Worm (Caenorhabditis elegans) whole organism, L1 larva: ENCODE measurements around the gene C47A4.1.
A peak's percentile ranks its signal among the peaks of the same experiment; 100 is the strongest.

Experiments used
- C04F5.9 ChIP-seq: sonication (generic microtip); optimal IDR thresholded peaks from 2 replicates; lab custom pipeline; 2016; ENCODE audit warnings: missing genetic modification characterization, missing compliant biosample characterization
- F16B12.6 ChIP-seq: fragments of 150-350 bp; optimal IDR thresholded peaks from 2 replicates; lab custom pipeline; 2014; ENCODE audit warnings: missing biosample characterization, missing genetic modification characterization
- Y116A8C.19 ChIP-seq: sonication (generic microtip); optimal IDR thresholded peaks from 2 replicates; lab custom pipeline; 2016; ENCODE audit warnings: missing compliant biosample characterization, missing genetic modification characterization, borderline replicate concordance
- blmp-1 ChIP-seq: fragments of 150-350 bp; optimal IDR thresholded peaks from 2 replicates; lab custom pipeline; 2014; ENCODE audit warnings: missing biosample characterization, missing genetic modification characterization
- ceh-82 ChIP-seq, 3 experiments: fragments of 150-350 bp in 1 of 3; sonication (generic microtip) in 2 of 3; optimal IDR thresholded peaks; 2 replicates each; lab custom pipeline; 2014 to 2017; ENCODE audit warnings: missing biosample characterization in 3 of 3, missing genetic modification characterization in 3 of 3
- dpl-1 ChIP-seq, 3 experiments: fragments of 150-350 bp in 2 of 3; sonication (generic microtip) in 1 of 3; optimal IDR thresholded peaks; 2 replicates each; lab custom pipeline; 2014 to 2017; ENCODE audit warnings: missing biosample characterization in 3 of 3, missing genetic modification characterization in 3 of 3, missing genetic modification reagents in 3 of 3
- efl-1 ChIP-seq, 4 experiments: fragments of 150-350 bp; optimal IDR thresholded peaks in 3 of 4; peaks in 1 of 4; 1 replicate in 1 of 4; 2 replicates in 3 of 4; lab custom pipeline; 2014; ENCODE audit warnings: missing biosample characterization in 2 of 4, missing genetic modification characterization in 2 of 4, missing genetic modification reagents in 2 of 4
- efl-3 ChIP-seq: fragments of 200-800 bp; sonication (Bioruptor generic); optimal IDR thresholded peaks from 2 replicates; lab custom pipeline; 2018; ENCODE audit warnings: mild to moderate bottlenecking, missing genetic modification characterization, missing compliant biosample characterization
- egl-13 ChIP-seq: sonication (generic microtip); optimal IDR thresholded peaks from 2 replicates; lab custom pipeline; 2016; ENCODE audit warnings: missing genotype, missing genetic modification reagents, missing genetic modification characterization, missing compliant biosample characterization
- egl-27 ChIP-seq, 2 experiments: fragments of 150-350 bp in 1 of 2; sonication (generic microtip); optimal IDR thresholded peaks; 3 replicates each; lab custom pipeline; 2017 to 2018; ENCODE audit warnings: missing biosample characterization in 2 of 2, missing genetic modification characterization in 2 of 2, missing genetic modification reagents in 2 of 2
- elt-2 ChIP-seq: sonication (generic microtip); optimal IDR thresholded peaks from 2 replicates; lab custom pipeline; 2016; ENCODE audit warnings: missing genetic modification characterization, mild to moderate bottlenecking, inconsistent platforms, missing compliant biosample characterization, missing genetic modification reagents
- elt-3 ChIP-seq, 6 experiments: fragments of 150-350 bp in 1 of 6; sonication (generic microtip); optimal IDR thresholded peaks; 2 replicates each; lab custom pipeline; 2017 to 2018; ENCODE audit warnings: missing biosample characterization in 6 of 6, missing genetic modification characterization in 6 of 6, inconsistent platforms in 1 of 6
- fkh-4 ChIP-seq: sonication (generic microtip); optimal IDR thresholded peaks from 2 replicates; lab custom pipeline; 2016; ENCODE audit warnings: missing compliant biosample characterization, missing genetic modification characterization, borderline replicate concordance
- grh-1 ChIP-seq: fragments of 200-800 bp; sonication (Bioruptor generic); IDR thresholded peaks from 2 replicates; pipeline ENCODE4 v1.3.6; 2022; ENCODE audit warnings: missing genetic modification reagents, missing genetic modification characterization, missing compliant biosample characterization
- hlh-17 ChIP-seq: fragments of 200-800 bp; sonication (Bioruptor generic); optimal IDR thresholded peaks from 2 replicates; lab custom pipeline; 2018; ENCODE audit warnings: missing genetic modification characterization, mild to moderate bottlenecking, missing compliant biosample characterization, moderate library complexity, borderline replicate concordance
- hlh-4 ChIP-seq: sonication (generic microtip); optimal IDR thresholded peaks from 2 replicates; lab custom pipeline; 2016; ENCODE audit warnings: mild to moderate bottlenecking, missing genetic modification characterization, missing compliant biosample characterization
- irx-1 ChIP-seq: sonication (generic microtip); optimal IDR thresholded peaks from 2 replicates; lab custom pipeline; 2016; ENCODE audit warnings: missing genetic modification characterization, missing compliant biosample characterization
- lin-13 ChIP-seq: fragments of 150-350 bp; optimal IDR thresholded peaks from 2 replicates; lab custom pipeline; 2014; ENCODE audit warnings: missing biosample characterization, missing genetic modification reagents, missing genetic modification characterization
- lin-14 ChIP-seq: fragments of 200-800 bp; sonication (Bioruptor generic); optimal IDR thresholded peaks from 2 replicates; lab custom pipeline; 2018; ENCODE audit warnings: mild to moderate bottlenecking, missing genetic modification characterization, moderate library complexity, missing compliant biosample characterization
- lin-35 ChIP-seq, 2 experiments: fragments of 150-350 bp; optimal IDR thresholded peaks; 2 replicates each; lab custom pipeline; 2014; ENCODE audit warnings: missing biosample characterization in 2 of 2, missing genetic modification characterization in 2 of 2, missing genetic modification reagents in 2 of 2
- lin-39 ChIP-seq: fragments of 150-350 bp; optimal IDR thresholded peaks from 2 replicates; lab custom pipeline; 2014; ENCODE audit warnings: missing biosample characterization, missing genetic modification reagents, missing genetic modification characterization
- lir-3 ChIP-seq: sonication (generic microtip); optimal IDR thresholded peaks from 2 replicates; lab custom pipeline; 2016; ENCODE audit warnings: mild to moderate bottlenecking, missing genetic modification characterization, moderate library complexity, missing compliant biosample characterization; ENCODE audit not compliant: poor library complexity
- lsy-2 ChIP-seq, 2 experiments: fragments of 150-350 bp; optimal IDR thresholded peaks; 2 replicates each; lab custom pipeline; 2014; ENCODE audit warnings: missing biosample characterization in 2 of 2, missing genetic modification characterization in 2 of 2
- mab-9 ChIP-seq: fragments of 200-800 bp; sonication (Bioruptor generic); IDR thresholded peaks from 2 replicates; pipeline ENCODE4 v1.3.6; 2022; ENCODE audit warnings: missing genetic modification reagents, missing genetic modification characterization, missing compliant biosample characterization
- mdl-1 ChIP-seq, 2 experiments: fragments of 150-350 bp; optimal IDR thresholded peaks; 2 replicates each; lab custom pipeline; 2014 to 2017; ENCODE audit warnings: missing biosample characterization in 2 of 2, missing genetic modification characterization in 2 of 2, inconsistent platforms in 1 of 2
- mep-1 ChIP-seq: fragments of 150-350 bp; optimal IDR thresholded peaks from 2 replicates; lab custom pipeline; 2014; ENCODE audit warnings: missing biosample characterization, missing genetic modification characterization
- nhr-11 ChIP-seq: fragments of 150-350 bp; optimal IDR thresholded peaks from 2 replicates; lab custom pipeline; 2014; ENCODE audit warnings: missing biosample characterization, missing genetic modification characterization
- nhr-12 ChIP-seq: sonication (generic microtip); optimal IDR thresholded peaks from 2 replicates; lab custom pipeline; 2017; ENCODE audit warnings: missing biosample characterization, missing genetic modification characterization
- nhr-19 ChIP-seq: fragments of 200-800 bp; sonication (Bioruptor generic); conservative IDR thresholded peaks from 2 replicates; pipeline ENCODE4 v1.3.6; 2022; ENCODE audit warnings: missing genetic modification characterization, missing compliant biosample characterization
- nhr-20 ChIP-seq: sonication (generic microtip); optimal IDR thresholded peaks from 2 replicates; lab custom pipeline; 2016; ENCODE audit warnings: mild to moderate bottlenecking, missing genetic modification characterization, missing compliant biosample characterization
- nhr-47 ChIP-seq: sonication (generic microtip); optimal IDR thresholded peaks from 2 replicates; lab custom pipeline; 2016; ENCODE audit warnings: mild to moderate bottlenecking, missing genetic modification characterization, moderate library complexity, missing compliant biosample characterization
- nhr-71 ChIP-seq: sonication (generic microtip); optimal IDR thresholded peaks from 2 replicates; lab custom pipeline; 2016; ENCODE audit warnings: mild to moderate bottlenecking, missing genetic modification characterization, moderate library complexity, missing compliant biosample characterization
- nhr-76 ChIP-seq: sonication (generic microtip); optimal IDR thresholded peaks from 2 replicates; lab custom pipeline; 2017; ENCODE audit warnings: missing biosample characterization, missing genetic modification characterization
- nhr-77 ChIP-seq: fragments of 150-350 bp; optimal IDR thresholded peaks from 2 replicates; lab custom pipeline; 2014; ENCODE audit warnings: missing biosample characterization, missing genetic modification characterization
- nhr-85 ChIP-seq: sonication (generic microtip); peaks from one replicate; lab custom pipeline; 2016; ENCODE audit warnings: missing genetic modification characterization, inconsistent platforms, missing compliant biosample characterization
- nhr-90 ChIP-seq: sonication (generic microtip); optimal IDR thresholded peaks from 2 replicates; lab custom pipeline; 2016; ENCODE audit warnings: mild to moderate bottlenecking, missing genetic modification characterization, missing compliant biosample characterization; ENCODE audit not compliant: poor library complexity
- pag-3 ChIP-seq: sonication (generic microtip); optimal IDR thresholded peaks from 2 replicates; lab custom pipeline; 2017; ENCODE audit warnings: missing genetic modification characterization, mild to moderate bottlenecking, missing compliant biosample characterization, antibody characterized with exemption, borderline replicate concordance; ENCODE audit not compliant: insufficient read depth
- pax-3 ChIP-seq: fragments of 200-800 bp; sonication (Bioruptor generic); optimal IDR thresholded peaks from 2 replicates; lab custom pipeline; 2018; ENCODE audit warnings: mild to moderate bottlenecking, missing genetic modification characterization, moderate library complexity, missing compliant biosample characterization
- rnt-1 ChIP-seq: sonication (generic microtip); optimal IDR thresholded peaks from 2 replicates; lab custom pipeline; 2016; ENCODE audit warnings: mild to moderate bottlenecking, missing genetic modification characterization, moderate library complexity, missing compliant biosample characterization
- snpc-4 ChIP-seq: fragments of 150-350 bp; optimal IDR thresholded peaks from 2 replicates; lab custom pipeline; 2014; ENCODE audit warnings: missing biosample characterization, missing genetic modification characterization
- snu-23 ChIP-seq: sonication (generic microtip); optimal IDR thresholded peaks from 2 replicates; lab custom pipeline; 2016; ENCODE audit warnings: missing genetic modification characterization, missing compliant biosample characterization
- sox-4 ChIP-seq: sonication (generic microtip); optimal IDR thresholded peaks from 2 replicates; lab custom pipeline; 2016; ENCODE audit warnings: missing genetic modification characterization, missing compliant biosample characterization
- sup-37 ChIP-seq: fragments of 200-800 bp; sonication (Bioruptor generic); optimal IDR thresholded peaks from 2 replicates; lab custom pipeline; 2018; ENCODE audit warnings: mild to moderate bottlenecking, missing genetic modification characterization, missing compliant biosample characterization
- swsn-7 ChIP-seq: sonication (generic microtip); optimal IDR thresholded peaks from 2 replicates; lab custom pipeline; 2016; ENCODE audit warnings: missing genetic modification characterization, missing compliant biosample characterization
- tbx-2 ChIP-seq: sonication (generic microtip); optimal IDR thresholded peaks from 2 replicates; lab custom pipeline; 2016; ENCODE audit warnings: missing genetic modification characterization, missing compliant biosample characterization
- unc-130 ChIP-seq: fragments of 150-350 bp; optimal IDR thresholded peaks from 2 replicates; lab custom pipeline; 2017; ENCODE audit warnings: missing biosample characterization, missing genetic modification characterization, inconsistent platforms
- unc-30 ChIP-seq: sonication (generic microtip); optimal IDR thresholded peaks from 2 replicates; lab custom pipeline; 2017; ENCODE audit warnings: missing biosample characterization, missing genetic modification characterization
- unc-62 ChIP-seq: fragments of 150-350 bp; optimal IDR thresholded peaks from 2 replicates; lab custom pipeline; 2014; ENCODE audit warnings: missing biosample characterization, missing genetic modification reagents, missing genetic modification characterization
- vab-15 ChIP-seq: sonication (generic microtip); optimal IDR thresholded peaks from 2 replicates; lab custom pipeline; 2017; ENCODE audit warnings: missing genotype, mild to moderate bottlenecking, missing genetic modification characterization, missing compliant biosample characterization
- xbp-1 ChIP-seq: sonication (generic microtip); optimal IDR thresholded peaks from 2 replicates; lab custom pipeline; 2016; ENCODE audit warnings: missing genetic modification characterization, missing compliant biosample characterization

The C47A4.1 gene

DNA sequence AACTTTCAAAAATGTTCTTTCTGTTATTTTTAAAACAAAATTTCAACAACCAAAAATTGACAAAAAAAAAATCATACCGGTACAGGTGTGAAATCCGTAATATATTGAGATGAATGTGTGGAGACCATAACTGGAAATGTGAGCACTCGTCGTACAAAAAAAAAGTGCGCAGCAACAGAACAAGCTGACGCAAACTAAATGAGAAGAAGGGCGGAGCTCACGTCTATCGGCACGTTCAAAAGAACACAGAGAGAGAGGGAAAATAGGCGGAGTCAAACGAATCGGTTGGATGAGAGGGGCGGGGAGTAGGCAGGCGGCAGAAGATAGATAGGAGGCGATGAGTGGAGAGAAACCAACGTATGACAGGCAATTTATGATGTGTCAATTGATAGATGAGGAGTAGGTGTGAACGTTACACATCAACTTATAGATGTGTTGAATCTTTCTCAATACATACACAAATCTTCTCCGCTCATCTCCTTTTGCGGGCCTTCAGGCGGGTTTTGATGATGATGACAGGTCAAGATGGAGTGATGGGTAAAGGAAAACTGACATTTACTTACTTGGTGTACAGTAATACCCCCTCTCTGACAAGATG lies 12.3 kb downstream of the C47A4.1 start, which contains the start of gene tlp-1:
Gene tlp-1 (minus strand): TSS at position 255 of the 598 bp plus-strand sequence.
- TF ChIP-seq lin-35 (GFP tag; optimal IDR thresholded peaks at IDR 0.05; lab: Kevin White, UChicago) (peak; percentile 34 to 37), lin-39 (tag; lab: Kevin White, UChicago) (peak; percentile 16), F16B12.6 (no peak), unc-130 (peak; percentile 65), elt-2 (tag; lab: Kevin White, UChicago) (peak; percentile 13), nhr-12 (tag; lab: Kevin White, UChicago) (no peak), pax-3 (tag; lab: Kevin White, UChicago) (no peak), efl-3 (GFP tag; lab: Kevin White, UChicago) (peak; percentile 13), Y116A8C.19 (tag; lab: Kevin White, UChicago) (no peak), swsn-7 (tag; lab: Kevin White, UChicago) (peak; percentile 12), fkh-4 (tag; lab: Kevin White, UChicago) (no peak), snu-23 (GFP tag; lab: Kevin White, UChicago) (peak; percentile 68), rnt-1 (tag; lab: Kevin White, UChicago) (peak; percentile 64), lin-13 (GFP tag; lab: Kevin White, UChicago) (peak; percentile 12), elt-3 (tag; optimal IDR thresholded peaks at IDR 0.05; lab: Kevin White, UChicago) (peak in 4 of 6 experiments; percentile 47 to 86 (median 66)), efl-1 (optimal IDR thresholded peaks at IDR 0.05; lab: Kevin White, UChicago) (peak in 1 of 2 experiments; percentile 7), efl-1 (GFP tag; optimal IDR thresholded peaks at IDR 0.05 in 1 of 2; lab: Kevin White, UChicago) (peak in 1 of 2 experiments; percentile 28), nhr-85 (tag; lab: Kevin White, UChicago) (peak; percentile 95), pag-3 (no peak), sox-4 (tag; lab: Kevin White, UChicago) (no peak), unc-62 (peak; percentile 52), lir-3 (tag; lab: Kevin White, UChicago) (no peak), mab-9 (GFP tag; lab: Robert Waterston, UW) (peak; percentile 77), lsy-2 (tag; optimal IDR thresholded peaks at IDR 0.05; lab: Kevin White, UChicago) (peak; percentile 41 to 73), nhr-47 (tag; lab: Kevin White, UChicago) (peak; percentile 18), irx-1 (tag; lab: Kevin White, UChicago) (peak; percentile 46), nhr-76 (tag; lab: Kevin White, UChicago) (no peak), grh-1 (GFP tag; lab: Robert Waterston, UW) (peak; percentile 61), egl-13 (tag; lab: Kevin White, UChicago) (no peak), C04F5.9 (tag; lab: Kevin White, UChicago) (no peak), snpc-4 (no peak), nhr-11 (tag; lab: Kevin White, UChicago) (no peak), egl-27 (tag; optimal IDR thresholded peaks at IDR 0.05; lab: Kevin White, UChicago) (peak; percentile 5 to 15), tbx-2 (peak; percentile 90), blmp-1 (tag; lab: Kevin White, UChicago) (peak; percentile 35), ceh-82 (tag; optimal IDR thresholded peaks at IDR 0.05; lab: Kevin White, UChicago) (peak in 1 of 3 experiments; percentile 24), nhr-19 (GFP tag; lab: Robert Waterston, UW) (peak; percentile 39; the same call in 1 of the 2 replicates), lin-14 (GFP tag; lab: Kevin White, UChicago) (peak; percentile 80), nhr-20 (tag; lab: Kevin White, UChicago) (peak; percentile 40), nhr-71 (tag; lab: Kevin White, UChicago) (peak; percentile 62), vab-15 (tag; lab: Kevin White, UChicago) (peak; percentile 70), unc-30 (tag; lab: Kevin White, UChicago) (no peak), dpl-1 (GFP tag; optimal IDR thresholded peaks at IDR 0.05; lab: Kevin White, UChicago) (peak in 1 of 3 experiments; percentile 25), hlh-4 (tag; lab: Kevin White, UChicago) (no peak), nhr-77 (no peak), mep-1 (tag; lab: Kevin White, UChicago) (peak; percentile 22), mdl-1 (tag; optimal IDR thresholded peaks at IDR 0.05; lab: Kevin White, UChicago) (peak in 1 of 2 experiments; percentile 26), nhr-90 (peak; percentile 69), sup-37 (GFP tag; lab: Kevin White, UChicago) (no peak), xbp-1 (tag; lab: Kevin White, UChicago) (peak; percentile 9), hlh-17 (GFP tag; lab: Kevin White, UChicago) (no peak)
